Worm (Caenorhabditis elegans) whole organism, young adult: ENCODE data around the gene kbp-2.

Experiments
- B0035.1 ChIP-seq: sonication (generic microtip); optimal IDR thresholded peaks from 2 replicates; lab custom pipeline; 2016; ENCODE audit warnings: missing genetic modification characterization, mild to moderate bottlenecking, missing compliant biosample characterization, missing genotype, missing genetic modification reagents
- C17E4.6 ChIP-seq: fragments of 200-800 bp; sonication (Bioruptor generic); IDR thresholded peaks from 2 replicates; pipeline ENCODE4 v1.3.6; 2022; ENCODE audit warnings: missing genetic modification reagents, missing genetic modification characterization, missing compliant biosample characterization
- F10E7.11 ChIP-seq: sonication (generic microtip); optimal IDR thresholded peaks from 2 replicates; lab custom pipeline; 2017; ENCODE audit warnings: mild to moderate bottlenecking, missing genetic modification characterization, moderate library complexity, missing compliant biosample characterization
- F22D6.2 ChIP-seq: sonication (generic microtip); optimal IDR thresholded peaks from 2 replicates; lab custom pipeline; 2016; ENCODE audit warnings: mild to moderate bottlenecking, missing genetic modification characterization, missing compliant biosample characterization
- F39B2.1 ChIP-seq: fragments of 200-800 bp; sonication (Bioruptor generic); IDR thresholded peaks from 2 replicates; pipeline ENCODE4 v1.3.6; 2022; ENCODE audit warnings: missing genetic modification reagents, missing genetic modification characterization, missing compliant biosample characterization
- F55B11.4 ChIP-seq: sonication (generic microtip); optimal IDR thresholded peaks from 2 replicates; lab custom pipeline; 2016; ENCODE audit warnings: missing compliant biosample characterization, missing genetic modification characterization, borderline replicate concordance; ENCODE audit not compliant: insufficient read depth
- F57A8.1 ChIP-seq: fragments of 200-800 bp; sonication (Bioruptor generic); optimal IDR thresholded peaks from 2 replicates; lab custom pipeline; 2018; ENCODE audit warnings: mild to moderate bottlenecking, missing genetic modification characterization, moderate library complexity, missing compliant biosample characterization
- F57C9.4 ChIP-seq: sonication (generic microtip); optimal IDR thresholded peaks from 2 replicates; lab custom pipeline; 2017; ENCODE audit warnings: mild to moderate bottlenecking, missing genetic modification characterization, missing compliant biosample characterization
- T07F8.4 ChIP-seq: sonication (generic microtip); optimal IDR thresholded peaks from 2 replicates; lab custom pipeline; 2016; ENCODE audit warnings: mild to moderate bottlenecking, missing genetic modification characterization, moderate library complexity, missing compliant biosample characterization
- Y56A3A.18 ChIP-seq: fragments of 200-800 bp; sonication (Bioruptor generic); IDR thresholded peaks from 2 replicates; pipeline ENCODE4 v1.3.6; 2022; ENCODE audit warnings: missing genetic modification reagents, missing genetic modification characterization, missing compliant biosample characterization
- Y79H2A.3 ChIP-seq: fragments of 200-800 bp; sonication (Bioruptor generic); conservative IDR thresholded peaks from 2 replicates; pipeline ENCODE4 v1.3.6; 2022; ENCODE audit warnings: missing genetic modification reagents, missing genetic modification characterization, missing compliant biosample characterization
- ZK185.1 ChIP-seq: sonication (generic microtip); optimal IDR thresholded peaks from 2 replicates; lab custom pipeline; 2016; ENCODE audit warnings: mild to moderate bottlenecking, missing genetic modification characterization, missing compliant biosample characterization; ENCODE audit not compliant: poor library complexity, severe bottlenecking
- akir-1 ChIP-seq: fragments of 200-800 bp; sonication (Bioruptor generic); optimal IDR thresholded peaks from 2 replicates; lab custom pipeline; 2018; ENCODE audit warnings: mild to moderate bottlenecking, missing genetic modification characterization, moderate library complexity, missing compliant biosample characterization
- aptf-2 ChIP-seq: fragments of 200-800 bp; sonication (Bioruptor generic); conservative IDR thresholded peaks from 2 replicates; pipeline ENCODE4 v1.3.6; 2022; ENCODE audit warnings: missing genetic modification reagents, missing genetic modification characterization, missing compliant biosample characterization
- aptf-3 ChIP-seq: fragments of 200-800 bp; sonication (Bioruptor generic); IDR thresholded peaks from 2 replicates; pipeline ENCODE4 v1.3.6; 2022; ENCODE audit warnings: missing genetic modification characterization, missing compliant biosample characterization
- atf-7 ChIP-seq: sonication (generic microtip); optimal IDR thresholded peaks from 2 replicates; lab custom pipeline; 2017; ENCODE audit warnings: mild to moderate bottlenecking, missing genetic modification characterization, missing compliant biosample characterization
- attf-3 ChIP-seq: fragments of 200-800 bp; sonication (Bioruptor generic); conservative IDR thresholded peaks from 2 replicates; pipeline ENCODE4 v1.3.6; 2022; ENCODE audit warnings: missing genetic modification reagents, missing genetic modification characterization, missing compliant biosample characterization
- attf-6 ChIP-seq: fragments of 200-800 bp; sonication (Bioruptor generic); IDR thresholded peaks from 2 replicates; pipeline ENCODE4 v1.3.6; 2022; ENCODE audit warnings: missing genetic modification reagents, missing genetic modification characterization, missing compliant biosample characterization
- cebp-1 ChIP-seq, 2 experiments: fragments of 200-800 bp in 1 of 2; sonication (Bioruptor generic) in 1 of 2; sonication (generic microtip) in 1 of 2; IDR thresholded peaks in 1 of 2; optimal IDR thresholded peaks in 1 of 2; 2 replicates each; pipeline versions ENCODE4 v1.3.6 to Lab custom; 2017 to 2022; ENCODE audit warnings: missing compliant biosample characterization in 2 of 2, missing genetic modification characterization in 2 of 2, mild to moderate bottlenecking in 1 of 2, missing genetic modification reagents in 1 of 2, moderate library complexity in 1 of 2
- ceh-27 ChIP-seq: fragments of 200-800 bp; sonication (Bioruptor generic); optimal IDR thresholded peaks from 2 replicates; lab custom pipeline; 2018; ENCODE audit warnings: mild to moderate bottlenecking, missing genetic modification characterization, moderate library complexity, missing compliant biosample characterization
- ceh-79 ChIP-seq: sonication (generic microtip); optimal IDR thresholded peaks from 2 replicates; lab custom pipeline; 2017; ENCODE audit warnings: mild to moderate bottlenecking, missing genetic modification characterization, missing compliant biosample characterization
- ceh-91 ChIP-seq: fragments of 200-800 bp; sonication (Bioruptor generic); IDR thresholded peaks from 2 replicates; pipeline ENCODE4 v1.3.6; 2022; ENCODE audit warnings: missing genetic modification reagents, missing genetic modification characterization, missing compliant biosample characterization
- dox-1 ChIP-seq: fragments of 200-800 bp; sonication (Bioruptor generic); IDR thresholded peaks from 2 replicates; pipeline ENCODE4 v1.3.6; 2022; ENCODE audit warnings: missing genetic modification reagents, missing genetic modification characterization, missing compliant biosample characterization
- ets-4 ChIP-seq: fragments of 200-800 bp; sonication (Bioruptor generic); optimal IDR thresholded peaks from 2 replicates; lab custom pipeline; 2018; ENCODE audit warnings: mild to moderate bottlenecking, missing genetic modification characterization, missing compliant biosample characterization
- fkh-3 ChIP-seq: sonication (generic microtip); optimal IDR thresholded peaks from 2 replicates; lab custom pipeline; 2016; ENCODE audit warnings: mild to moderate bottlenecking, missing genetic modification characterization, missing compliant biosample characterization
- him-1 ChIP-seq: sonication (generic microtip); optimal IDR thresholded peaks from 2 replicates; lab custom pipeline; 2016; ENCODE audit warnings: missing genotype, missing genetic modification reagents, missing genetic modification characterization, missing compliant biosample characterization
- hmg-20 ChIP-seq: fragments of 200-800 bp; sonication (Bioruptor generic); IDR thresholded peaks from 2 replicates; pipeline ENCODE4 v1.3.6; 2022; ENCODE audit warnings: missing genetic modification reagents, missing genetic modification characterization, missing compliant biosample characterization
- lag-1 ChIP-seq: fragments of 200-800 bp; sonication (Bioruptor generic); IDR thresholded peaks from 2 replicates; pipeline ENCODE4 v1.3.6; 2022; ENCODE audit warnings: missing genetic modification reagents, missing genetic modification characterization, missing compliant biosample characterization
- let-607 ChIP-seq, 2 experiments: fragments of 200-800 bp in 1 of 2; sonication (Bioruptor generic) in 1 of 2; sonication (generic microtip) in 1 of 2; optimal IDR thresholded peaks; 2 replicates each; lab custom pipeline; 2016 to 2018; ENCODE audit warnings: mild to moderate bottlenecking in 2 of 2, missing compliant biosample characterization in 2 of 2, missing genetic modification characterization in 2 of 2, moderate library complexity in 2 of 2, missing genotype in 1 of 2
- lsl-1 ChIP-seq: fragments of 200-800 bp; sonication (Bioruptor generic); optimal IDR thresholded peaks from 2 replicates; lab custom pipeline; 2018; ENCODE audit warnings: mild to moderate bottlenecking, missing genetic modification characterization, moderate library complexity, missing compliant biosample characterization
- lsy-27 ChIP-seq: sonication (generic microtip); optimal IDR thresholded peaks from 2 replicates; lab custom pipeline; 2017; ENCODE audit warnings: missing genetic modification characterization, mild to moderate bottlenecking, missing compliant biosample characterization, antibody characterized with exemption, missing genotype, borderline replicate concordance; ENCODE audit not compliant: insufficient read depth
- madf-10 ChIP-seq: sonication (generic microtip); optimal IDR thresholded peaks from 2 replicates; lab custom pipeline; 2016; ENCODE audit warnings: mild to moderate bottlenecking, missing genetic modification characterization, missing compliant biosample characterization
- madf-3 ChIP-seq: fragments of 200-800 bp; sonication (Bioruptor generic); IDR thresholded peaks from 2 replicates; pipeline ENCODE4 v1.3.6; 2022; ENCODE audit warnings: missing genetic modification reagents, missing genetic modification characterization, missing compliant biosample characterization
- nhr-90 ChIP-seq: sonication (generic microtip); optimal IDR thresholded peaks from 2 replicates; lab custom pipeline; 2016; ENCODE audit warnings: missing genotype, mild to moderate bottlenecking, missing genetic modification characterization, missing compliant biosample characterization
- sdz-38 ChIP-seq: sonication (generic microtip); optimal IDR thresholded peaks from 2 replicates; lab custom pipeline; 2016; ENCODE audit warnings: missing genotype, missing genetic modification characterization, missing compliant biosample characterization
- sea-2 ChIP-seq: fragments of 200-800 bp; sonication (Bioruptor generic); IDR thresholded peaks from 2 replicates; pipeline ENCODE4 v1.3.6; 2022; ENCODE audit warnings: missing genetic modification characterization, missing compliant biosample characterization
- tbx-9 ChIP-seq: sonication (generic microtip); optimal IDR thresholded peaks from 2 replicates; lab custom pipeline; 2016; ENCODE audit warnings: borderline replicate concordance, missing genetic modification characterization, inconsistent platforms, missing compliant biosample characterization
- unc-62 ChIP-seq: fragments of 150-350 bp; optimal IDR thresholded peaks from 2 replicates; lab custom pipeline; 2014; ENCODE audit warnings: missing biosample characterization, missing genetic modification reagents, missing genetic modification characterization
- ztf-22 ChIP-seq: fragments of 200-800 bp; sonication (Bioruptor generic); optimal IDR thresholded peaks from 2 replicates; lab custom pipeline; 2018; ENCODE audit warnings: mild to moderate bottlenecking, missing genetic modification characterization, moderate library complexity, missing compliant biosample characterization
- ztf-28 ChIP-seq: fragments of 200-800 bp; sonication (Bioruptor generic); IDR thresholded peaks from 2 replicates; pipeline ENCODE4 v1.3.6; 2022; ENCODE audit warnings: missing genetic modification reagents, missing genetic modification characterization, missing compliant biosample characterization

Gene kbp-2

DNA sequence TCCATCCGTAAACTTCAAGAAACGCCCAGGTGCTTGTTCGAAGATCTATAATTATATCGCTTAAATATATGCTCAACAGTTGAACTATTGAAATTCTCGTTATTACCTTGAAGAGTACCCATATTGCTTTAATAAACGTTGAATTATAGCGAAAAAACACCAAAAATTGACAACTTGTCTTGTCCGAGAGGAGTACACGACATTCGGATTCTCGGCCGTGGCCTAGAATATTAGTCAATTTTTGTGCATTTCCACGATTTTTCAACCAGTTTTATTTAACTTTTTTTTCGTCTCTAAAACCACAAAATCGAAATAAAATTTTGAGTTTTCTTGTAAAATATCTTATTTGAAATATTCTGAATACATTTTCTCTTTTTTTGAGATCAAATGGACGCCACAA lies 8.6 kb upstream of the kbp-2 start, which contains the start of the genes F26F4.9 and cee-1 (continued):
- TF ChIP-seq madf-10 (tag; lab: Kevin White, UChicago), result no peak
- no peak for TF ChIP-seq F10E7.11 (tag; lab: Kevin White, UChicago)
- TF ChIP-seq Y56A3A.18 (GFP tag; lab: Robert Waterston, UW), result no peak
- TF ChIP-seq lag-1, result no peak
- no peak for TF ChIP-seq F57A8.1 (GFP tag; lab: Kevin White, UChicago)
- TF ChIP-seq F55B11.4 (tag; lab: Kevin White, UChicago), result no peak
- no peak for TF ChIP-seq akir-1 (GFP tag; lab: Kevin White, UChicago)
- peak; percentile 54; the same call in 1 of the 2 replicates for TF ChIP-seq dox-1 (GFP tag; lab: Robert Waterston, UW)
- TF ChIP-seq sea-2, result no peak
- TF ChIP-seq sdz-38, result no peak
- no peak for TF ChIP-seq fkh-3 (tag; lab: Kevin White, UChicago)
- peak; percentile 76 for TF ChIP-seq ZK185.1 (tag; lab: Kevin White, UChicago)
- no peak for TF ChIP-seq attf-6
- no peak for TF ChIP-seq ztf-28 (GFP tag; lab: Robert Waterston, UW)
- TF ChIP-seq attf-3, result no peak
- TF ChIP-seq let-607 (tag; optimal IDR thresholded peaks at IDR 0.05; lab: Kevin White, UChicago), result peak in 1 of 2 experiments; percentile 60
- TF ChIP-seq nhr-90 (tag; lab: Kevin White, UChicago), result no peak
- TF ChIP-seq him-1, result peak; percentile 44
- TF ChIP-seq unc-62, result no peak
- TF ChIP-seq F57C9.4 (tag; lab: Kevin White, UChicago), result no peak
- TF ChIP-seq madf-3 (GFP tag; lab: Robert Waterston, UW), result no peak
- TF ChIP-seq hmg-20 (GFP tag; lab: Robert Waterston, UW), result no peak
- TF ChIP-seq ets-4, result no peak
- peak; percentile 34 for TF ChIP-seq lsl-1
- no peak for TF ChIP-seq ceh-91 (GFP tag; lab: Robert Waterston, UW)
- no peak for TF ChIP-seq T07F8.4 (tag; lab: Kevin White, UChicago)
- no peak for TF ChIP-seq Y79H2A.3 (GFP tag; lab: Robert Waterston, UW)
- no peak for TF ChIP-seq tbx-9
- TF ChIP-seq, all 124 proteins: peak for 18

- TF ChIP-seq attf-6 (no peak), F39B2.1 (GFP tag; lab: Robert Waterston, UW) (no peak), attf-3 (no peak), madf-3 (GFP tag; lab: Robert Waterston, UW) (no peak), cebp-1 (GFP tag; IDR thresholded peaks at IDR 0.05; lab: Robert Waterston, UW) (no peak), cebp-1 (tag; optimal IDR thresholded peaks at IDR 0.05; lab: Kevin White, UChicago) (no peak), B0035.1 (tag; lab: Kevin White, UChicago) (no peak), aptf-2 (GFP tag; lab: Robert Waterston, UW) (no peak), ceh-27 (GFP tag; lab: Kevin White, UChicago) (no peak)
Measured at ce11 chrIII:4910956-4911355, 7.3 kb upstream of the kbp-2 start, which contains the start of gene F26F4.2. F26F4.2 (plus strand) TSS chrIII:4911256.

DNA sequence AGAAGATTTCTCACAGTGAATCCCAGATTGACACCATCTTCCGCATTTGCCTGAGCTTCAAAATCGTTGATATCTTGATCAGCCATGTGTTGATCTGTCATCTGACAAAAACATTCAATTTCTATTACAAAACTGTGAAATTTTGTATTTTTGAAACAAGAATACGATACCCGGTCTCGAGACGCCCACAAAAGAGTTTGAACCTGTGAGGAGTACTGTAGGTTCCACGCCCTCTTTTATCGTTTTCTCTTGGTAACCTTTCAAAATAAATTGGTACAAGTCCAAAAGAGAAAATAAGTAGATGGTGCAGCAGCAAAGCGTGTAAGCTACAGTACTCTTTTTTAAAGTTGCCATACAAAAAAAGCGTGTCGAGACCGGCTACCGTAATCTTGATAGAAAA lies 6.3 kb upstream of the kbp-2 start, which contains the start of gene F26F4.12:
Gene F26F4.12 (minus strand): TSS at position 101 of the 400 bp plus-strand sequence.
- TF ChIP-seq atf-7 (no peak), ceh-27 (GFP tag; lab: Kevin White, UChicago) (no peak), aptf-3 (GFP tag; lab: Robert Waterston, UW) (no peak), ztf-22 (GFP tag; lab: Kevin White, UChicago) (no peak), C17E4.6 (GFP tag; lab: Robert Waterston, UW) (no peak), ceh-79 (tag; lab: Kevin White, UChicago) (no peak), F57C9.4 (tag; lab: Kevin White, UChicago) (no peak), fkh-3 (tag; lab: Kevin White, UChicago) (no peak), lsy-27 (tag; lab: Kevin White, UChicago) (no peak), F22D6.2 (tag; lab: Kevin White, UChicago) (no peak), F57A8.1 (GFP tag; lab: Kevin White, UChicago) (no peak), B0035.1 (tag; lab: Kevin White, UChicago) (no peak), ZK185.1 (tag; lab: Kevin White, UChicago) (no peak), tbx-9 (no peak)
